Worm (Caenorhabditis elegans): Measurements from ENCODE around the gene C35D10.6.

- no peak for TF ChIP-seq arid-1 (GFP tag; conservative IDR thresholded peaks at IDR 0.05)
- no peak for TF ChIP-seq ama-1 (optimal IDR thresholded peaks at IDR 0.05)
- no peak for TF ChIP-seq R02D3.7 (tag; optimal IDR thresholded peaks at IDR 0.05)
- TF ChIP-seq Y48G9A.11 (GFP tag; IDR thresholded peaks at IDR 0.05), result no peak
- no peak for TF ChIP-seq ceh-44 (GFP tag; IDR thresholded peaks at IDR 0.05)
- TF ChIP-seq cey-2 (tag; optimal IDR thresholded peaks at IDR 0.05; ENCODE audit: borderline replicate concordance, insufficient read depth), result no peak
- no peak for TF ChIP-seq pqm-1 (tag; optimal IDR thresholded peaks at IDR 0.05)
Measured at ce11 chrIII:4819843-4820242, 39.3 kb upstream of the C35D10.6 start, which contains the start of gene F26A1.7.

Data from whole organism, L4 larva.